Fruit fly (Drosophila melanogaster): ENCODE results near the gene CG31528.
A peak's percentile ranks its signal among the peaks of the same experiment; 100 is the strongest.

The CG31528 gene

DNA sequence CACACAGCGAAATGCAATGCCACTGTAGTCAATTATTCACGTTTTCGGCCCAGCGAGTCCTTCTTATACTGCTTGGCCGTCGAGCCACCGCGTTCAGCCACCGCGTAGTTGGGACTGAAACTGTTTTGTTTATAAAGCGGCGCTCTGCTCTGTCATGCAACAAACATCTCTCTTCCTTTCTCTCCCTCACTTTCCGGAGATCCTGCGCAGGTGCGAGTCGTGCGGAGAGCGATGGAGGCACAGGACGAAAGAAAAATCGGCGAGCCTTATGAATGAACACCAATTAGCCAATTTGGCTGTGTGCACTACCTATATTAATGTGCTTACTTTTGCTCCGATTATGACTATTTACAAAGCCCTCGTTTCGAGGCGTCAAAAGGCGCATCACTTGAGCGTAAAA is 3.2 kb downstream of the CG31528 start, which contains the start of gene CG32944:
Gene CG32944 (minus strand): TSS at position 97 of the 400 bp plus-strand sequence.
- TF ChIP-seq CG12744 (GFP tag; optimal IDR thresholded peaks at IDR 0.05) = no peak
- no peak for TF ChIP-seq CG2199 (GFP tag; IDR thresholded peaks at IDR 0.05)
- TF ChIP-seq Deaf1 (tag; optimal IDR thresholded peaks at IDR 0.05) = peak; percentile 27
- no peak for TF ChIP-seq ATbp (GFP tag; optimal IDR thresholded peaks at IDR 0.05)
- TF ChIP-seq toy (GFP tag; IDR thresholded peaks at IDR 0.05) = no peak
- peak; percentile 69 for TF ChIP-seq Med (GFP tag)
- no peak for TF ChIP-seq CG12155 (GFP tag; optimal IDR thresholded peaks at IDR 0.05)
- TF ChIP-seq Sox102F (GFP tag; optimal IDR thresholded peaks at IDR 0.05) = no peak
- no peak for TF ChIP-seq hth (optimal IDR thresholded peaks at IDR 0.05)
- no peak for TF ChIP-seq Dll (GFP tag; IDR thresholded peaks at IDR 0.05; ENCODE audit: partially characterized antibody)
- no peak for TF ChIP-seq gsb-n (tag; optimal IDR thresholded peaks at IDR 0.05)
- TF ChIP-seq fu2 (GFP tag; optimal IDR thresholded peaks at IDR 0.05) = no peak
- no peak for TF ChIP-seq Nf-YC (tag; optimal IDR thresholded peaks at IDR 0.05)
- 0 out of 4 replicates have a peak, but pooled peaks have one; percentile 22 for TF ChIP-seq chinmo (GFP tag; IDR thresholded peaks at IDR 0.05; ENCODE audit: partially characterized antibody)
- no peak for TF ChIP-seq CG3281 (GFP tag; optimal IDR thresholded peaks at IDR 0.05)
- TF ChIP-seq chif (GFP tag; optimal IDR thresholded peaks at IDR 0.05) = no peak
- TF ChIP-seq Hey (tag; optimal IDR thresholded peaks at IDR 0.05) = no peak
- no peak for TF ChIP-seq tx (GFP tag; optimal IDR thresholded peaks at IDR 0.05)
- no peak for TF ChIP-seq tio (GFP tag; optimal IDR thresholded peaks at IDR 0.05)
- no peak for TF ChIP-seq Dbx (GFP tag; IDR thresholded peaks at IDR 0.05)
- peak; percentile 45 for TF ChIP-seq CG13894 (tag; optimal IDR thresholded peaks at IDR 0.05)
- TF ChIP-seq al (GFP tag; IDR thresholded peaks at IDR 0.05) = no peak
- 0 out of 3 replicates have a peak, but pooled peaks have one; percentile 16 for TF ChIP-seq knrl (GFP tag; IDR thresholded peaks at IDR 0.05; ENCODE audit: partially characterized antibody)
- TF ChIP-seq Mad (GFP tag; optimal IDR thresholded peaks at IDR 0.05) = no peak
- TF ChIP-seq sr (GFP tag; IDR thresholded peaks at IDR 0.05) = no peak
- TF ChIP-seq CG2875 (GFP tag; optimal IDR thresholded peaks at IDR 0.05) = no peak
- no peak for TF ChIP-seq HLHmδ (GFP tag; optimal IDR thresholded peaks at IDR 0.05)
- TF ChIP-seq br (optimal IDR thresholded peaks at IDR 0.05) = no peak
- TF ChIP-seq twi (tag; optimal IDR thresholded peaks at IDR 0.05) = no peak
- TF ChIP-seq trem (tag; optimal IDR thresholded peaks at IDR 0.05) = no peak
- no peak for TF ChIP-seq Ssrp (tag; optimal IDR thresholded peaks at IDR 0.05)
- no peak for TF ChIP-seq Sox100B (GFP tag; optimal IDR thresholded peaks at IDR 0.05)
- TF ChIP-seq row (GFP tag; IDR thresholded peaks at IDR 0.05) = no peak
- no peak for TF ChIP-seq ab (GFP tag; optimal IDR thresholded peaks at IDR 0.05)
- no peak for TF ChIP-seq btn (GFP tag; optimal IDR thresholded peaks at IDR 0.05)
- TF ChIP-seq CG43689 (GFP tag; IDR thresholded peaks at IDR 0.05) = no peak
- TF ChIP-seq dmrt11E (tag; optimal IDR thresholded peaks at IDR 0.05) = no peak
- TF ChIP-seq Spps (tag; optimal IDR thresholded peaks at IDR 0.05) = no peak
- TF ChIP-seq CG9437 (GFP tag; optimal IDR thresholded peaks at IDR 0.05) = no peak
- no peak for TF ChIP-seq CG14050 (GFP tag; IDR thresholded peaks at IDR 0.05)
- no peak for TF ChIP-seq CG32772 (GFP tag; IDR thresholded peaks at IDR 0.05)
- no peak for TF ChIP-seq CG1233 (GFP tag; optimal IDR thresholded peaks at IDR 0.05)
- no peak for TF ChIP-seq CG7839 (tag; optimal IDR thresholded peaks at IDR 0.05)
- no peak for TF ChIP-seq CG10209 (GFP tag; optimal IDR thresholded peaks at IDR 0.05)
- no peak for TF ChIP-seq ttk (GFP tag; IDR thresholded peaks at IDR 0.05)
- no peak for TF ChIP-seq CG8089 (GFP tag; optimal IDR thresholded peaks at IDR 0.05)
- peak; percentile 29 for TF ChIP-seq scrt (GFP tag; optimal IDR thresholded peaks at IDR 0.05)
- TF ChIP-seq Dip2 (GFP tag; IDR thresholded peaks at IDR 0.05) = no peak
- no peak for TF ChIP-seq luna (GFP tag; optimal IDR thresholded peaks at IDR 0.05)
- TF ChIP-seq peb (GFP tag; IDR thresholded peaks at IDR 0.05) = no peak
- no peak for TF ChIP-seq sd (tag; optimal IDR thresholded peaks at IDR 0.05)
- TF ChIP-seq CG17361 (GFP tag; IDR thresholded peaks at IDR 0.05) = no peak
- no peak for TF ChIP-seq CG10565 (GFP tag; optimal IDR thresholded peaks at IDR 0.05)
